Worm (Caenorhabditis elegans) whole organism, L3 larva: Measurements from ENCODE around the gene Y37E11B.7.

Experiments used
- elt-2 ChIP-seq: sonication (generic microtip); optimal IDR thresholded peaks from 2 replicates; lab custom pipeline; 2016; ENCODE audit warnings: missing genetic modification reagents, mild to moderate bottlenecking, missing genetic modification characterization, missing compliant biosample characterization
- nhr-23 ChIP-seq: fragments of 150-350 bp; optimal IDR thresholded peaks from 2 replicates; lab custom pipeline; 2014; ENCODE audit warnings: missing biosample characterization, missing genetic modification reagents, missing genetic modification characterization
- nhr-25 ChIP-seq: sonication (generic microtip); optimal IDR thresholded peaks from 2 replicates; lab custom pipeline; 2017; ENCODE audit warnings: missing biosample characterization, missing genetic modification characterization

DNA sequence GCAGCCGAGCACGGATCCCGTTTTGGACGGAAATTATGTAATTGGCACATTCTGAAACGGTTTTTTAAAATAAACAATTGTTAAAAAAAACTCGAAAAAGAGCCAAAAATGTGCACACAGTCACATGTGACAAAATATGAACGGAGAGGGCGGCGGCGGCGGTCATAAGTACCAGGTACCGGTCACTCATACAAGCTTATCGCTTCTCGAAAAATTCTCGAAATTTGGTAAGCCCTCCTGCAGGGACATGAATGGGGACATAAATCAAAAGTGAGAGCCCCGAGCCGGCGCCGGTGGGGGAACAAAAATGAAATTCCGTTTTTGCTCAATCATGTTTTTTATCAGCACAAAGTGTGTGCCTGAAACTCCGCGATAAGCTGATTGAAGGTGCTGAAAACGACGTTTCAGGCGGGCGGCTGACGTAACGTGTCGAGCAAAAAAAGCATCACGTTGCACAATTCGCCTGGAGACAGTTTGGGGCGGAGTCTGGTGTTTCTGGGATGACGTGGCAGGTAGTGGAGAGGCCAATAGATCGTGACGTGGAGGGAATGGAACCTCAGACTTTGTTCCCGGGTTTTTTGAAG is 13.2 kb upstream of the Y37E11B.7 start, which contains the start of gene ltah-1.2:
- no peak for TF ChIP-seq nhr-23 (tag; lab: Kevin White, UChicago)
- TF ChIP-seq elt-2 (tag; lab: Kevin White, UChicago), result peak; percentile 90
- no peak for TF ChIP-seq nhr-25 (tag; lab: Kevin White, UChicago)
